Worm (Caenorhabditis elegans) whole organism, L1 larva: ENCODE data around the gene hmg-1.1.

Experiments
- C34B4.2 ChIP-seq: sonication (generic microtip); optimal IDR thresholded peaks from 2 replicates; lab custom pipeline; 2017; ENCODE audit warnings: mild to moderate bottlenecking, missing genetic modification characterization, missing compliant biosample characterization
- ama-1 ChIP-seq: fragments of 150-350 bp; optimal IDR thresholded peaks from 2 replicates; lab custom pipeline; 2014
- ceh-90 ChIP-seq: sonication (generic microtip); optimal IDR thresholded peaks from 2 replicates; lab custom pipeline; 2016; ENCODE audit warnings: missing genetic modification characterization, missing compliant biosample characterization
- ces-1 ChIP-seq: fragments of 150-350 bp; optimal IDR thresholded peaks from 2 replicates; lab custom pipeline; 2014; ENCODE audit warnings: missing biosample characterization, missing genetic modification reagents, missing genetic modification characterization
- dpl-1 ChIP-seq, 3 experiments: fragments of 150-350 bp in 2 of 3; sonication (generic microtip) in 1 of 3; optimal IDR thresholded peaks; 2 replicates each; lab custom pipeline; 2014 to 2017; ENCODE audit warnings: missing biosample characterization in 3 of 3, missing genetic modification characterization in 3 of 3, missing genetic modification reagents in 3 of 3
- nhr-11 ChIP-seq: fragments of 150-350 bp; optimal IDR thresholded peaks from 2 replicates; lab custom pipeline; 2014; ENCODE audit warnings: missing biosample characterization, missing genetic modification characterization
- nhr-71 ChIP-seq: sonication (generic microtip); optimal IDR thresholded peaks from 2 replicates; lab custom pipeline; 2016; ENCODE audit warnings: mild to moderate bottlenecking, missing genetic modification characterization, moderate library complexity, missing compliant biosample characterization
- nhr-76 ChIP-seq: sonication (generic microtip); optimal IDR thresholded peaks from 2 replicates; lab custom pipeline; 2017; ENCODE audit warnings: missing biosample characterization, missing genetic modification characterization
- pqm-1 ChIP-seq: sonication (generic microtip); optimal IDR thresholded peaks from 3 replicates; lab custom pipeline; 2017; ENCODE audit warnings: missing biosample characterization, missing genetic modification characterization
- snpc-4 ChIP-seq: fragments of 150-350 bp; optimal IDR thresholded peaks from 2 replicates; lab custom pipeline; 2014; ENCODE audit warnings: missing biosample characterization, missing genetic modification characterization
- sup-37 ChIP-seq: fragments of 200-800 bp; sonication (Bioruptor generic); optimal IDR thresholded peaks from 2 replicates; lab custom pipeline; 2018; ENCODE audit warnings: mild to moderate bottlenecking, missing genetic modification characterization, missing compliant biosample characterization

DNA sequence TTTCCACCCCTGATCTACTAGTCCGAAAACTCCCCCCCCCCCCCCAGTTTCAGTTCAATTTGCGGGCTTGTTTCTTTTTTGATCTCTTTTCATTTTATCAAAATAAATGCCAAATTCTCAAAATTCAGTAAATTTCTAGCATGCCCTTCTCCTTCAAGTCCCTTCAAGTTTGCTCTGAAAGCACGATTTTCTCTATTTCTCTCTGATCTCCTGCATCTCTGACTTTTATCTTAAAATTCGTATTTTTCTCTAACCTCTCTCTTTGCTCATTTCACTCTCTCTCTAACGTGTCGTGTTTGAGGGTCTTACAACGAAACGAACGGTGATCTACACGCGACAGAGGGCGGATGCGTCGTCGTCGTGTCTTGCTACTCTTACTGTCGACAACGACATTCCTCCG lies 45.2 kb upstream of the hmg-1.1 start, which contains the start of gene ace-3:
- TF ChIP-seq snpc-4 (no peak), pqm-1 (no peak), ceh-90 (tag; lab: Kevin White, UChicago) (no peak), nhr-71 (tag; lab: Kevin White, UChicago) (no peak), sup-37 (GFP tag; lab: Kevin White, UChicago) (no peak), dpl-1 (GFP tag; optimal IDR thresholded peaks at IDR 0.05; lab: Kevin White, UChicago) (no peak), nhr-11 (no peak), ama-1 (lab: Kevin White, UChicago) (no peak), C34B4.2 (tag; lab: Kevin White, UChicago) (no peak), nhr-76 (no peak), ces-1 (GFP tag; lab: Kevin White, UChicago) (no peak)
